Fruit fly (Drosophila melanogaster) whole organism, wandering third instar larva: ENCODE measurements around the gene haf.

Experiments
- Dfd ChIP-seq: fragments of >200 bp; optimal IDR thresholded peaks from 2 replicates; lab custom pipeline; 2017; ENCODE audit warnings: missing biosample characterization, missing genetic modification characterization
- Hnf4 ChIP-seq: fragments of 200-800 bp; sonication (Bioruptor generic); optimal IDR thresholded peaks from 2 replicates; lab custom pipeline; 2016; ENCODE audit warnings: missing biosample characterization, mild to moderate bottlenecking, missing genetic modification characterization
- Hr78 ChIP-seq: fragments of >200 bp; optimal IDR thresholded peaks from 2 replicates; lab custom pipeline; 2017; ENCODE audit warnings: missing biosample characterization, missing genetic modification characterization
- psq ChIP-seq: fragments of 200-800 bp; sonication (Bioruptor generic); optimal IDR thresholded peaks from 3 replicates; lab custom pipeline; 2017; ENCODE audit warnings: missing biosample characterization, mild to moderate bottlenecking, missing genetic modification characterization, moderate library complexity
- usp ChIP-seq: fragments of >200 bp; optimal IDR thresholded peaks from 2 replicates; lab custom pipeline; 2017; ENCODE audit warnings: missing biosample characterization, missing genetic modification characterization

dm6 chr2L:1637832-1638649 is 83.1 kb downstream of the haf start:
- TF ChIP-seq Hr78 (GFP tag; lab: Kevin White, UChicago) = no peak
- TF ChIP-seq Dfd (GFP tag; lab: Kevin White, UChicago) = no peak
- TF ChIP-seq Hnf4 (GFP tag; lab: Kevin White, UChicago) = no peak
- TF ChIP-seq usp = no peak
- TF ChIP-seq psq = no peak
